Worm (Caenorhabditis elegans) whole organism, L4 larva: ENCODE results near the gene nhr-9.

Experiments
- ama-1 ChIP-seq: fragments of 150-350 bp; optimal IDR thresholded peaks from 2 replicates; lab custom pipeline; 2014; ENCODE audit warnings: inconsistent platforms, mixed read lengths
- hlh-30 ChIP-seq: sonication (generic microtip); optimal IDR thresholded peaks from 2 replicates; lab custom pipeline; 2017; ENCODE audit warnings: antibody characterized with exemption, mild to moderate bottlenecking, missing genetic modification characterization, missing compliant biosample characterization; ENCODE audit not compliant: insufficient read depth
- jun-1 ChIP-seq: fragments of 150-350 bp; optimal IDR thresholded peaks from 2 replicates; lab custom pipeline; 2014; ENCODE audit warnings: missing biosample characterization, missing genetic modification reagents, missing genetic modification characterization
- mdl-1 ChIP-seq, 2 experiments: fragments of 150-350 bp in 1 of 2; sonication (generic microtip) in 1 of 2; optimal IDR thresholded peaks; 2 replicates each; lab custom pipeline; 2014 to 2017; ENCODE audit warnings: missing biosample characterization in 2 of 2, missing genetic modification characterization in 2 of 2
- ztf-11 ChIP-seq: fragments of 150-350 bp; optimal IDR thresholded peaks from 2 replicates; lab custom pipeline; 2014; ENCODE audit warnings: missing biosample characterization, missing genetic modification characterization

DNA sequence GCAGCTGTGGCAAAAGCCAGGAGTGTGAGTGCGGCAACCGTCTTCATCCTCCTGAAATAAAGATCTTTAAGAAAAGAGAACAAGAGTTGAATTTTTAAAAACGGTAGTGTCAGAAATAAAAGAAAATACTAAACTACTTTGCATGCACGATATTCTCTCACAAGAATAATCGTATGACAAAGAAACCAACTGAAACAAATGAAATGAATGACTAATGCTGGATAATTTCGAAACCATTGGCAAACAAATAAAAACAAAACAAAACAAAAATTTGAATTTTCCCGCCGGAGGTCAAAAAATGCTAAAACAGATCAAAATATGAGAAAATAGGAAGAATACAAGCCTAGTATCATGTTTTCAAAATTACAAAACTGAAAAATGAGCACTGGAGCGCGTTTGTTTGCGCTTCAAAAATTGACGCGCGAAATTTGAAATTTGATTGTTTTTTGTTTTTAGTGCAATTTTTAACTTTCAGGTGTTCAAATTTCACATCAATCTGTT is 8.7 kb downstream of the nhr-9 start, which contains the start of gene cpg-2:
- no peak for TF ChIP-seq hlh-30
- TF ChIP-seq ztf-11 (tag; lab: Kevin White, UChicago), result no peak
- no peak for TF ChIP-seq jun-1
- no peak for TF ChIP-seq ama-1 (lab: Kevin White, UChicago)
- TF ChIP-seq mdl-1 (tag; optimal IDR thresholded peaks at IDR 0.05; lab: Kevin White, UChicago), result no peak
